Fruit fly (Drosophila melanogaster): Measurements from ENCODE around the gene CG6333.

The CG6333 gene

dm6 chr3L:17513893-17514616 is 28.0 kb upstream of the CG6333 start, which contains the start of the genes U4-U6-60K and CG7564 (continued):
- TF ChIP-seq zfh2 (GFP tag; optimal IDR thresholded peaks at IDR 0.05) (peak; percentile 81), CG30403 (GFP tag; optimal IDR thresholded peaks at IDR 0.05) (peak; percentile 85), CG11696 (GFP tag; IDR thresholded peaks at IDR 0.05) (no peak), Mes4 (GFP tag; optimal IDR thresholded peaks at IDR 0.05) (no peak), CG11456 (GFP tag; IDR thresholded peaks at IDR 0.05) (peak; percentile 61; the same call in 2 of the 3 replicates), CG5245 (GFP tag; optimal IDR thresholded peaks at IDR 0.05) (peak; percentile 8), fd96Cb (tag; optimal IDR thresholded peaks at IDR 0.05) (peak; percentile 40), CG8478 (optimal IDR thresholded peaks at IDR 0.05) (no peak), CG11695 (GFP tag; IDR thresholded peaks at IDR 0.05) (no peak), sqz (GFP tag; optimal IDR thresholded peaks at IDR 0.05) (no peak), CG7963 (GFP tag; IDR thresholded peaks at IDR 0.05; ENCODE audit: partially characterized antibody) (peak; percentile 92), CG18619 (GFP tag; optimal IDR thresholded peaks at IDR 0.05) (peak; percentile 71), CG6854 (GFP tag; optimal IDR thresholded peaks at IDR 0.05) (peak; percentile 23), CG4404 (GFP tag; IDR thresholded peaks at IDR 0.05) (peak; percentile 58), C15 (GFP tag; IDR thresholded peaks at IDR 0.05) (no peak), Trl (optimal IDR thresholded peaks at IDR 0.05) (no peak), Trl (GFP tag; optimal IDR thresholded peaks at IDR 0.05) (peak; percentile 38), Sry-β (GFP tag; optimal IDR thresholded peaks at IDR 0.05) (peak; percentile 82), CG10147 (GFP tag; optimal IDR thresholded peaks at IDR 0.05) (peak; percentile 51), gem (tag; optimal IDR thresholded peaks at IDR 0.05) (no peak), Six4 (GFP tag; optimal IDR thresholded peaks at IDR 0.05) (peak; percentile 39), crp (GFP tag; optimal IDR thresholded peaks at IDR 0.05) (peak in 1 of 2 experiments; percentile 40), CG10565 (GFP tag; optimal IDR thresholded peaks at IDR 0.05) (no peak), CTCF (GFP tag; optimal IDR thresholded peaks at IDR 0.05) (no peak), Dbx (GFP tag; IDR thresholded peaks at IDR 0.05) (peak; percentile 84), Nf-YC (tag; optimal IDR thresholded peaks at IDR 0.05) (peak; percentile 67), Ada2b (GFP tag; IDR thresholded peaks at IDR 0.05) (no peak), CG4360 (GFP tag; IDR thresholded peaks at IDR 0.05) (no peak; the same call in 1 of the 2 replicates), CG10462 (GFP tag; optimal IDR thresholded peaks at IDR 0.05) (peak; percentile 15), CG32772 (GFP tag; IDR thresholded peaks at IDR 0.05) (no peak), rib (GFP tag; IDR thresholded peaks at IDR 0.05) (no peak), ATbp (GFP tag; optimal IDR thresholded peaks at IDR 0.05) (no peak), Hr39 (optimal IDR thresholded peaks at IDR 0.05) (no peak), CG3726 (GFP tag; IDR thresholded peaks at IDR 0.05) (no peak), maf-S (GFP tag; optimal IDR thresholded peaks at IDR 0.05) (peak; percentile 28), toy (GFP tag; IDR thresholded peaks at IDR 0.05) (no peak; the same call in 1 of the 2 replicates), CG13287 (GFP tag; IDR thresholded peaks at IDR 0.05; ENCODE audit: partially characterized antibody) (peak; percentile 89), wdn (GFP tag; IDR thresholded peaks at IDR 0.05) (no peak), eve (GFP tag; optimal IDR thresholded peaks at IDR 0.05) (no peak), Dip2 (GFP tag; IDR thresholded peaks at IDR 0.05) (no peak), esg (GFP tag; conservative IDR thresholded peaks at IDR 0.05) (peak; percentile 17; the same call in 1 of the 2 replicates), ci (GFP tag; IDR thresholded peaks at IDR 0.05) (no peak; the same call in 2 of the 3 replicates), stc (GFP tag; IDR thresholded peaks at IDR 0.05) (no peak), cato (GFP tag; optimal IDR thresholded peaks at IDR 0.05; ENCODE audit: borderline replicate concordance) (peak; percentile 64), lola (GFP tag; optimal IDR thresholded peaks at IDR 0.05) (peak in 1 of 3 experiments; percentile 69), BEAF-32 (GFP tag; optimal IDR thresholded peaks at IDR 0.05) (peak; percentile 99), NC2β (GFP tag; optimal IDR thresholded peaks at IDR 0.05) (no peak), psq (GFP tag; optimal IDR thresholded peaks at IDR 0.05) (peak; percentile 16), CG4707 (GFP tag; optimal IDR thresholded peaks at IDR 0.05) (no peak), CoRest (tag; optimal IDR thresholded peaks at IDR 0.05) (peak; percentile 81), Med (GFP tag) (peak; percentile 81), B-H1 (GFP tag; IDR thresholded peaks at IDR 0.05) (no peak)

Measured in whole organism, embryonic.